Worm (Caenorhabditis elegans): Measurements from ENCODE around the gene Y67A10A.7.
"Not testable (repeated sequence)": the region's sequence is repeated elsewhere in the genome, so short reads cannot be mapped to it uniquely, and the experiment has no call there.

The Y67A10A.7 gene

ce11 chrIV:14427395-14427794, 53.5 kb downstream of the Y67A10A.7 start, which contains the start of gene F55B11.5:
Gene F55B11.5, plus strand, starts transcription at chrIV:14427695.
- TF ChIP-seq duxl-1 (tag; optimal IDR thresholded peaks at IDR 0.05; ENCODE audit: poor library complexity); T26A8.4 (GFP tag; IDR thresholded peaks at IDR 0.05); spr-3 (GFP tag; optimal IDR thresholded peaks at IDR 0.05): not testable (repeated sequence)

All from whole organism, L4 larva.